Worm (Caenorhabditis elegans): ENCODE results near the gene F43C9.2.

The F43C9.2 gene

ce11 chrX:4795329-4795728 lies 11.9 kb downstream of the F43C9.2 start (continued):
- no peak for TF ChIP-seq isw-1 (GFP tag; IDR thresholded peaks at IDR 0.05)

ce11 chrX:4800078-4800621 lies 16.7 kb downstream of the F43C9.2 start, which contains the start of gene mig-13:
mig-13 (minus strand) TSS chrX:4800128.
- TF ChIP-seq zip-4 (GFP tag; optimal IDR thresholded peaks at IDR 0.05): no peak
- no peak for TF ChIP-seq elt-3 (tag; optimal IDR thresholded peaks at IDR 0.05)
- no peak for TF ChIP-seq nhr-76 (tag; optimal IDR thresholded peaks at IDR 0.05)
- no peak for TF ChIP-seq grh-1 (GFP tag; IDR thresholded peaks at IDR 0.05)
- TF ChIP-seq lin-15B (tag; optimal IDR thresholded peaks at IDR 0.05): no peak
- TF ChIP-seq hpl-2 (GFP tag; optimal IDR thresholded peaks at IDR 0.05): no peak
- TF ChIP-seq fkh-10 (GFP tag; optimal IDR thresholded peaks at IDR 0.05): no peak
- TF ChIP-seq ces-1 (GFP tag; optimal IDR thresholded peaks at IDR 0.05): no peak
- TF ChIP-seq egl-13 (tag; optimal IDR thresholded peaks at IDR 0.05): no peak
- TF ChIP-seq ztf-11 (tag; optimal IDR thresholded peaks at IDR 0.05): no peak
- TF ChIP-seq egl-27 (tag; optimal IDR thresholded peaks at IDR 0.05): no peak
- TF ChIP-seq ets-5 (GFP tag; IDR thresholded peaks at IDR 0.05): no peak
- no peak for TF ChIP-seq jun-1 (tag; optimal IDR thresholded peaks at IDR 0.05)

- no peak for TF ChIP-seq Y116A8C.19 (tag; optimal IDR thresholded peaks at IDR 0.05; ENCODE audit: borderline replicate concordance)
- no peak for TF ChIP-seq efl-1 (optimal IDR thresholded peaks at IDR 0.05)
- peak in 1 of 2 experiments; percentile 44 for TF ChIP-seq efl-1 (GFP tag; optimal IDR thresholded peaks at IDR 0.05 in 1 of 2)
- TF ChIP-seq zip-4 (GFP tag; optimal IDR thresholded peaks at IDR 0.05): no peak
- TF ChIP-seq egl-13 (tag; optimal IDR thresholded peaks at IDR 0.05): no peak
- no peak for TF ChIP-seq tbx-2 (tag; optimal IDR thresholded peaks at IDR 0.05)
- no peak for TF ChIP-seq egl-27 (tag; optimal IDR thresholded peaks at IDR 0.05)
- no peak for TF ChIP-seq nhr-19 (GFP tag; conservative IDR thresholded peaks at IDR 0.05)
- no peak for TF ChIP-seq swsn-7 (tag; optimal IDR thresholded peaks at IDR 0.05)
Observed at ce11 chrX:4800892-4801291, 17.5 kb downstream of the F43C9.2 start.

ce11 chrX:4802255-4802654 lies 18.8 kb downstream of the F43C9.2 start:
- TF ChIP-seq grh-1 (GFP tag; IDR thresholded peaks at IDR 0.05) (no peak), ztf-11 (tag; optimal IDR thresholded peaks at IDR 0.05) (peak in 1 of 2 experiments; percentile 52), tbx-2 (tag; optimal IDR thresholded peaks at IDR 0.05) (peak; percentile 67), nhr-237 (tag; optimal IDR thresholded peaks at IDR 0.05) (no peak), nhr-19 (GFP tag; conservative IDR thresholded peaks at IDR 0.05) (no peak), lin-39 (tag; optimal IDR thresholded peaks at IDR 0.05) (peak; percentile 27), lin-14 (GFP tag; optimal IDR thresholded peaks at IDR 0.05) (peak; percentile 29), ceh-63 (GFP tag; optimal IDR thresholded peaks at IDR 0.05) (no peak)

ce11 chrX:4803942-4804341 lies 20.5 kb downstream of the F43C9.2 start:
- TF ChIP-seq lin-35 (GFP tag; optimal IDR thresholded peaks at IDR 0.05): no peak
- no peak for TF ChIP-seq lin-13 (GFP tag; optimal IDR thresholded peaks at IDR 0.05)
- TF ChIP-seq snpc-4 (tag; optimal IDR thresholded peaks at IDR 0.05): no peak
- no peak for TF ChIP-seq ztf-4 (tag; optimal IDR thresholded peaks at IDR 0.05)
- TF ChIP-seq fkh-10 (GFP tag; optimal IDR thresholded peaks at IDR 0.05): no peak
- no peak for TF ChIP-seq aly-2 (tag; optimal IDR thresholded peaks at IDR 0.05)
- no peak for TF ChIP-seq lin-15B (tag; optimal IDR thresholded peaks at IDR 0.05)
- TF ChIP-seq C16A3.4 (tag; optimal IDR thresholded peaks at IDR 0.05): no peak
- no peak for TF ChIP-seq dpl-1 (GFP tag; optimal IDR thresholded peaks at IDR 0.05)
- no peak for TF ChIP-seq hpl-2 (GFP tag; optimal IDR thresholded peaks at IDR 0.05)
- TF ChIP-seq unc-30 (tag; optimal IDR thresholded peaks at IDR 0.05): no peak
- no peak for TF ChIP-seq unc-86 (tag; optimal IDR thresholded peaks at IDR 0.05)
- no peak for TF ChIP-seq mdl-1 (tag; optimal IDR thresholded peaks at IDR 0.05)
- no peak for TF ChIP-seq ceh-63 (GFP tag; optimal IDR thresholded peaks at IDR 0.05)

Measured in whole organism, L1 larva.